Worm (Caenorhabditis elegans) whole organism, mixed stage, embryonic: Measurements from ENCODE around the gene rbc-1.

Source experiments
- bed-3 ChIP-seq: fragments of 200-800 bp; sonication (Bioruptor generic); optimal IDR thresholded peaks from 3 replicates; lab custom pipeline; 2018; ENCODE audit warnings: mild to moderate bottlenecking, missing genetic modification characterization, moderate library complexity, missing compliant biosample characterization
- elt-1 ChIP-seq: sonication (generic microtip); optimal IDR thresholded peaks from 2 replicates; lab custom pipeline; 2017; ENCODE audit warnings: missing genetic modification characterization, mild to moderate bottlenecking, missing compliant biosample characterization, antibody characterized with exemption, moderate library complexity, borderline replicate concordance; ENCODE audit not compliant: insufficient read depth
- elt-3 ChIP-seq: fragments of 150-350 bp; optimal IDR thresholded peaks from 2 replicates; lab custom pipeline; 2014; ENCODE audit warnings: missing biosample characterization, missing genetic modification characterization
- hlh-1 ChIP-seq: fragments of 150-350 bp; optimal IDR thresholded peaks from 2 replicates; lab custom pipeline; 2014; ENCODE audit warnings: missing biosample characterization, missing genetic modification reagents, missing genetic modification characterization
- mab-5 ChIP-seq: fragments of 150-350 bp; optimal IDR thresholded peaks from 2 replicates; lab custom pipeline; 2014; ENCODE audit warnings: missing biosample characterization, missing genetic modification characterization
- mep-1 ChIP-seq: fragments of 150-350 bp; optimal IDR thresholded peaks from 2 replicates; lab custom pipeline; 2017; ENCODE audit warnings: missing biosample characterization, missing genetic modification reagents, missing genetic modification characterization, inconsistent platforms
- nhr-12 ChIP-seq: fragments of 150-350 bp; optimal IDR thresholded peaks from 2 replicates; lab custom pipeline; 2014; ENCODE audit warnings: missing biosample characterization, missing genetic modification characterization
- nhr-28 ChIP-seq: fragments of 150-350 bp; optimal IDR thresholded peaks from 2 replicates; lab custom pipeline; 2014; ENCODE audit warnings: missing biosample characterization, missing genetic modification characterization
- nhr-76 ChIP-seq: sonication (generic microtip); optimal IDR thresholded peaks from 2 replicates; lab custom pipeline; 2017; ENCODE audit warnings: missing biosample characterization, missing genetic modification characterization
- pha-4 ChIP-seq: fragments of 150-350 bp; optimal IDR thresholded peaks from 2 replicates; lab custom pipeline; 2018; ENCODE audit warnings: missing biosample characterization, missing genetic modification reagents, missing genetic modification characterization
- unc-62 ChIP-seq: fragments of 150-350 bp; optimal IDR thresholded peaks from 2 replicates; lab custom pipeline; 2014; ENCODE audit warnings: missing biosample characterization, missing genetic modification reagents, missing genetic modification characterization

- TF ChIP-seq elt-3 (tag; lab: Kevin White, UChicago) (no peak), mep-1 (no peak), nhr-76 (no peak), nhr-28 (tag; lab: Kevin White, UChicago) (no peak), hlh-1 (tag; lab: Kevin White, UChicago) (no peak), nhr-12 (no peak), unc-62 (no peak), mab-5 (tag; lab: Kevin White, UChicago) (no peak), elt-1 (tag; lab: Kevin White, UChicago) (no peak), bed-3 (GFP tag; lab: Kevin White, UChicago) (no peak), pha-4 (no peak)
Observed at ce11 chrX:14568258-14568763, 42.9 kb upstream of the rbc-1 start.
